Worm (Caenorhabditis elegans) whole organism, L4/young adult: ENCODE results near the gene sec-61.A.

Source experiments
- W03F9.2 ChIP-seq: fragments of 150-350 bp; optimal IDR thresholded peaks from 2 replicates; lab custom pipeline; 2014; ENCODE audit warnings: missing biosample characterization, missing genetic modification characterization
- him-1 ChIP-seq: sonication (generic microtip); optimal IDR thresholded peaks from 2 replicates; lab custom pipeline; 2016; ENCODE audit warnings: missing genotype, missing genetic modification reagents, missing genetic modification characterization, missing compliant biosample characterization

DNA sequence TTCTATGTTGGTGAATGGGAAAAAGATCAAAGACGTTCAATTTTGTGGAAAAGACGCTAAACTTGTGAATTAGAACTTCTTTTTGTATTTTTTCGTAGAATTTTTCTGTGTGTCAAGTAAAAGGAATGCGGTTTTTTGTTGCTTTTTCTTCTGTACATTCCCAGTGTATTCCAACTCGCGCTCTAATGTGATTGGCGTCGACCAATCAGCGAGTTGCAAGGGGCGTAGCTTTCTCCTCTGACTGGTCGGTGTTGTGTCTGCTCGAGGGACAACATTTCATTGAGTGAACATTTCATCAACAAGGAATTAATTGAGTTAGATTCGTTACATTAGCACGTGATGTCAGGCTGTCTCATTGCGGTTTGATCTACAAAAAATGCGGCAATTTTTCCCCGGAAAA is 24.1 kb downstream of the sec-61.A start:
- TF ChIP-seq W03F9.2 (tag; lab: Kevin White, UChicago) = no peak
- no peak for TF ChIP-seq him-1 (tag; lab: Kevin White, UChicago)
